Fruit fly (Drosophila melanogaster): Measurements from ENCODE around the gene CG17169.

CG17169 gene

dm6 chrX:23084372-23084771, at the start of gene CG17169:
CG17169 (plus strand) TSS chrX:23084672.
- TF ChIP-seq Dll (optimal IDR thresholded peaks at IDR 0.05) (no peak), psq (optimal IDR thresholded peaks at IDR 0.05) (no peak), CG8478 (optimal IDR thresholded peaks at IDR 0.05) (no peak), usp (GFP tag; optimal IDR thresholded peaks at IDR 0.05) (no peak)

dm6 chrX:23035766-23036165, 48.7 kb upstream of the CG17169 start, which contains the start of gene CG12061:
CG12061 (plus strand) TSS chrX:23036066.
- no peak for TF ChIP-seq psq (optimal IDR thresholded peaks at IDR 0.05)
- no peak for TF ChIP-seq usp (GFP tag; optimal IDR thresholded peaks at IDR 0.05)
- no peak for TF ChIP-seq pan (optimal IDR thresholded peaks at IDR 0.05)
- no peak for TF ChIP-seq CG8478 (optimal IDR thresholded peaks at IDR 0.05)
- no peak for TF ChIP-seq EcR (GFP tag; optimal IDR thresholded peaks at IDR 0.05)
- no peak for TF ChIP-seq Dll (optimal IDR thresholded peaks at IDR 0.05)

dm6 chrX:23067521-23068459, 16.7 kb upstream of the CG17169 start, which contains the start of gene CG17167:
CG17167 (plus strand) TSS chrX:23068301.
- TF ChIP-seq CG8478 (optimal IDR thresholded peaks at IDR 0.05) (no peak), EcR (GFP tag; optimal IDR thresholded peaks at IDR 0.05) (no peak), usp (GFP tag; optimal IDR thresholded peaks at IDR 0.05) (no peak), pan (optimal IDR thresholded peaks at IDR 0.05) (no peak), Dll (optimal IDR thresholded peaks at IDR 0.05) (no peak), psq (optimal IDR thresholded peaks at IDR 0.05) (no peak)

dm6 chrX:23071237-23071688, 13.2 kb upstream of the CG17169 start:
- TF ChIP-seq EcR (GFP tag; optimal IDR thresholded peaks at IDR 0.05) (peak in 1 of 2 experiments; percentile 53), CG8478 (optimal IDR thresholded peaks at IDR 0.05) (no peak)

- TF ChIP-seq EcR (GFP tag; optimal IDR thresholded peaks at IDR 0.05) = no peak
- no peak for TF ChIP-seq Dll (optimal IDR thresholded peaks at IDR 0.05)
- TF ChIP-seq pan (optimal IDR thresholded peaks at IDR 0.05) = no peak
- TF ChIP-seq CG8478 (optimal IDR thresholded peaks at IDR 0.05) = no peak
- no peak for TF ChIP-seq usp (GFP tag; optimal IDR thresholded peaks at IDR 0.05)
- no peak for TF ChIP-seq psq (optimal IDR thresholded peaks at IDR 0.05)
These were observed 11.1 kb upstream of the CG17169 start for dm6 chrX:23073402-23073801.

dm6 chrX:23082407-23082905, 2.0 kb upstream of the CG17169 start, which contains the start of the genes CG17163 and CG17168:
CG17163 (minus strand) TSS chrX:23082709.
CG17168 (plus strand) TSS chrX:23082738.
- TF ChIP-seq Dll (optimal IDR thresholded peaks at IDR 0.05) (no peak), psq (optimal IDR thresholded peaks at IDR 0.05) (no peak), EcR (GFP tag; optimal IDR thresholded peaks at IDR 0.05) (no peak), pan (optimal IDR thresholded peaks at IDR 0.05) (no peak), usp (GFP tag; optimal IDR thresholded peaks at IDR 0.05) (no peak), CG8478 (optimal IDR thresholded peaks at IDR 0.05) (no peak)

- TF ChIP-seq psq (optimal IDR thresholded peaks at IDR 0.05) = no peak
- no peak for TF ChIP-seq Dll (optimal IDR thresholded peaks at IDR 0.05)
- TF ChIP-seq CG8478 (optimal IDR thresholded peaks at IDR 0.05) = no peak
- TF ChIP-seq EcR (GFP tag; optimal IDR thresholded peaks at IDR 0.05) = no peak
- no peak for TF ChIP-seq pan (optimal IDR thresholded peaks at IDR 0.05)
- no peak for TF ChIP-seq usp (GFP tag; optimal IDR thresholded peaks at IDR 0.05)
These were observed 4.7 kb downstream of the CG17169 start for dm6 chrX:23089087-23089732.

dm6 chrX:23090474-23090873, 6.0 kb downstream of the CG17169 start:
- TF ChIP-seq psq (optimal IDR thresholded peaks at IDR 0.05) = no peak
- no peak for TF ChIP-seq Dll (optimal IDR thresholded peaks at IDR 0.05)
- no peak for TF ChIP-seq usp (GFP tag; optimal IDR thresholded peaks at IDR 0.05)
- no peak for TF ChIP-seq CG8478 (optimal IDR thresholded peaks at IDR 0.05)
- TF ChIP-seq pan (optimal IDR thresholded peaks at IDR 0.05) = no peak
- TF ChIP-seq EcR (GFP tag; optimal IDR thresholded peaks at IDR 0.05) = no peak

dm6 chrX:23091289-23091688, 6.8 kb downstream of the CG17169 start:
- no peak for TF ChIP-seq Dll (optimal IDR thresholded peaks at IDR 0.05)
- TF ChIP-seq EcR (GFP tag; optimal IDR thresholded peaks at IDR 0.05) = no peak
- no peak for TF ChIP-seq pan (optimal IDR thresholded peaks at IDR 0.05)
- no peak for TF ChIP-seq usp (GFP tag; optimal IDR thresholded peaks at IDR 0.05)
- no peak for TF ChIP-seq CG8478 (optimal IDR thresholded peaks at IDR 0.05)
- no peak for TF ChIP-seq psq (optimal IDR thresholded peaks at IDR 0.05)

dm6 chrX:23091811-23092210, 7.3 kb downstream of the CG17169 start:
- TF ChIP-seq Dll (optimal IDR thresholded peaks at IDR 0.05) (no peak), usp (GFP tag; optimal IDR thresholded peaks at IDR 0.05) (no peak), psq (optimal IDR thresholded peaks at IDR 0.05) (no peak), CG8478 (optimal IDR thresholded peaks at IDR 0.05) (no peak), pan (optimal IDR thresholded peaks at IDR 0.05) (no peak), EcR (GFP tag; optimal IDR thresholded peaks at IDR 0.05) (no peak)

dm6 chrX:23092531-23092930, 8.1 kb downstream of the CG17169 start, which contains the start of gene CG17159:
CG17159 (minus strand) TSS chrX:23092631.
- TF ChIP-seq usp (GFP tag; optimal IDR thresholded peaks at IDR 0.05) (no peak), CG8478 (optimal IDR thresholded peaks at IDR 0.05) (no peak), EcR (GFP tag; optimal IDR thresholded peaks at IDR 0.05) (no peak), psq (optimal IDR thresholded peaks at IDR 0.05) (no peak), pan (optimal IDR thresholded peaks at IDR 0.05) (no peak), Dll (optimal IDR thresholded peaks at IDR 0.05) (no peak)

Data from whole organism.